Worm (Caenorhabditis elegans) whole organism, L1 larva: Measurements from ENCODE around the gene papl-1.
A peak's percentile ranks its signal among the peaks of the same experiment; 100 is the strongest.

Experiments used
- C04F5.9 ChIP-seq: sonication (generic microtip); optimal IDR thresholded peaks from 2 replicates; lab custom pipeline; 2016; ENCODE audit warnings: missing genetic modification characterization, missing compliant biosample characterization
- C34B4.2 ChIP-seq: sonication (generic microtip); optimal IDR thresholded peaks from 2 replicates; lab custom pipeline; 2017; ENCODE audit warnings: mild to moderate bottlenecking, missing genetic modification characterization, missing compliant biosample characterization
- F16B12.6 ChIP-seq: fragments of 150-350 bp; optimal IDR thresholded peaks from 2 replicates; lab custom pipeline; 2014; ENCODE audit warnings: missing biosample characterization, missing genetic modification characterization
- aly-2 ChIP-seq: fragments of 150-350 bp; optimal IDR thresholded peaks from 2 replicates; lab custom pipeline; 2014; ENCODE audit warnings: missing biosample characterization, missing genetic modification characterization
- blmp-1 ChIP-seq: fragments of 150-350 bp; optimal IDR thresholded peaks from 2 replicates; lab custom pipeline; 2014; ENCODE audit warnings: missing biosample characterization, missing genetic modification characterization
- ceh-8 ChIP-seq: fragments of 200-800 bp; sonication (Bioruptor generic); optimal IDR thresholded peaks from 2 replicates; lab custom pipeline; 2018; ENCODE audit warnings: mild to moderate bottlenecking, missing genetic modification characterization, moderate library complexity, missing compliant biosample characterization
- ceh-90 ChIP-seq: sonication (generic microtip); optimal IDR thresholded peaks from 2 replicates; lab custom pipeline; 2016; ENCODE audit warnings: missing genetic modification characterization, missing compliant biosample characterization
- ces-1 ChIP-seq: fragments of 150-350 bp; optimal IDR thresholded peaks from 2 replicates; lab custom pipeline; 2014; ENCODE audit warnings: missing biosample characterization, missing genetic modification reagents, missing genetic modification characterization
- dpl-1 ChIP-seq, 3 experiments: fragments of 150-350 bp in 2 of 3; sonication (generic microtip) in 1 of 3; optimal IDR thresholded peaks; 2 replicates each; lab custom pipeline; 2014 to 2017; ENCODE audit warnings: missing biosample characterization in 3 of 3, missing genetic modification characterization in 3 of 3, missing genetic modification reagents in 3 of 3
- dsc-1 ChIP-seq: sonication (generic microtip); optimal IDR thresholded peaks from 2 replicates; lab custom pipeline; 2016; ENCODE audit warnings: mild to moderate bottlenecking, missing genetic modification characterization, missing compliant biosample characterization
- efl-1 ChIP-seq, 4 experiments: fragments of 150-350 bp; optimal IDR thresholded peaks in 3 of 4; peaks in 1 of 4; 1 replicate in 1 of 4; 2 replicates in 3 of 4; lab custom pipeline; 2014; ENCODE audit warnings: missing biosample characterization in 2 of 4, missing genetic modification characterization in 2 of 4, missing genetic modification reagents in 2 of 4
- efl-3 ChIP-seq: fragments of 200-800 bp; sonication (Bioruptor generic); optimal IDR thresholded peaks from 2 replicates; lab custom pipeline; 2018; ENCODE audit warnings: mild to moderate bottlenecking, missing genetic modification characterization, missing compliant biosample characterization
- fkh-8 ChIP-seq: sonication (generic microtip); optimal IDR thresholded peaks from 2 replicates; lab custom pipeline; 2016; ENCODE audit warnings: mild to moderate bottlenecking, missing genetic modification characterization, missing compliant biosample characterization
- hlh-17 ChIP-seq: fragments of 200-800 bp; sonication (Bioruptor generic); optimal IDR thresholded peaks from 2 replicates; lab custom pipeline; 2018; ENCODE audit warnings: missing genetic modification characterization, mild to moderate bottlenecking, missing compliant biosample characterization, moderate library complexity, borderline replicate concordance
- hlh-4 ChIP-seq: sonication (generic microtip); optimal IDR thresholded peaks from 2 replicates; lab custom pipeline; 2016; ENCODE audit warnings: mild to moderate bottlenecking, missing genetic modification characterization, missing compliant biosample characterization
- hpl-2 ChIP-seq: fragments of 150-350 bp; optimal IDR thresholded peaks from 2 replicates; lab custom pipeline; 2014; ENCODE audit warnings: missing biosample characterization, missing genetic modification reagents, missing genetic modification characterization
- isw-1 ChIP-seq: fragments of 200-800 bp; sonication (Bioruptor generic); IDR thresholded peaks from 2 replicates; pipeline ENCODE4 v1.3.6; 2022; ENCODE audit warnings: missing genetic modification characterization, missing compliant biosample characterization
- jun-1 ChIP-seq: fragments of 150-350 bp; optimal IDR thresholded peaks from 2 replicates; lab custom pipeline; 2014; ENCODE audit warnings: missing biosample characterization, missing genetic modification reagents, missing genetic modification characterization
- lin-13 ChIP-seq: fragments of 150-350 bp; optimal IDR thresholded peaks from 2 replicates; lab custom pipeline; 2014; ENCODE audit warnings: missing biosample characterization, missing genetic modification reagents, missing genetic modification characterization
- lin-14 ChIP-seq: fragments of 200-800 bp; sonication (Bioruptor generic); optimal IDR thresholded peaks from 2 replicates; lab custom pipeline; 2018; ENCODE audit warnings: mild to moderate bottlenecking, missing genetic modification characterization, moderate library complexity, missing compliant biosample characterization
- lin-35 ChIP-seq, 2 experiments: fragments of 150-350 bp; optimal IDR thresholded peaks; 2 replicates each; lab custom pipeline; 2014; ENCODE audit warnings: missing biosample characterization in 2 of 2, missing genetic modification characterization in 2 of 2, missing genetic modification reagents in 2 of 2
- lin-39 ChIP-seq: fragments of 150-350 bp; optimal IDR thresholded peaks from 2 replicates; lab custom pipeline; 2014; ENCODE audit warnings: missing biosample characterization, missing genetic modification reagents, missing genetic modification characterization
- mef-2 ChIP-seq: fragments of 150-350 bp; optimal IDR thresholded peaks from 2 replicates; lab custom pipeline; 2014; ENCODE audit warnings: missing biosample characterization, missing genetic modification characterization
- nhr-12 ChIP-seq: sonication (generic microtip); optimal IDR thresholded peaks from 2 replicates; lab custom pipeline; 2017; ENCODE audit warnings: missing biosample characterization, missing genetic modification characterization
- nhr-237 ChIP-seq: fragments of 150-350 bp; optimal IDR thresholded peaks from 2 replicates; lab custom pipeline; 2014; ENCODE audit warnings: missing biosample characterization, missing genetic modification characterization
- nhr-28 ChIP-seq: fragments of 150-350 bp; optimal IDR thresholded peaks from 2 replicates; lab custom pipeline; 2014; ENCODE audit warnings: missing biosample characterization, missing genetic modification characterization
- nhr-76 ChIP-seq: sonication (generic microtip); optimal IDR thresholded peaks from 2 replicates; lab custom pipeline; 2017; ENCODE audit warnings: missing biosample characterization, missing genetic modification characterization
- nhr-77 ChIP-seq: fragments of 150-350 bp; optimal IDR thresholded peaks from 2 replicates; lab custom pipeline; 2014; ENCODE audit warnings: missing biosample characterization, missing genetic modification characterization
- nhr-84 ChIP-seq: sonication (generic microtip); optimal IDR thresholded peaks from 2 replicates; lab custom pipeline; 2017; ENCODE audit warnings: missing biosample characterization, missing genetic modification characterization
- nhr-85 ChIP-seq: sonication (generic microtip); peaks from one replicate; lab custom pipeline; 2016; ENCODE audit warnings: missing genetic modification characterization, inconsistent platforms, missing compliant biosample characterization
- nhr-90 ChIP-seq: sonication (generic microtip); optimal IDR thresholded peaks from 2 replicates; lab custom pipeline; 2016; ENCODE audit warnings: mild to moderate bottlenecking, missing genetic modification characterization, missing compliant biosample characterization; ENCODE audit not compliant: poor library complexity
- pag-3 ChIP-seq: sonication (generic microtip); optimal IDR thresholded peaks from 2 replicates; lab custom pipeline; 2017; ENCODE audit warnings: missing genetic modification characterization, mild to moderate bottlenecking, missing compliant biosample characterization, antibody characterized with exemption, borderline replicate concordance; ENCODE audit not compliant: insufficient read depth
- skn-1 ChIP-seq: fragments of 150-350 bp; optimal IDR thresholded peaks from 2 replicates; lab custom pipeline; 2014; ENCODE audit warnings: missing biosample characterization, missing genetic modification characterization
- snu-23 ChIP-seq: sonication (generic microtip); optimal IDR thresholded peaks from 2 replicates; lab custom pipeline; 2016; ENCODE audit warnings: missing genetic modification characterization, missing compliant biosample characterization
- sup-37 ChIP-seq: fragments of 200-800 bp; sonication (Bioruptor generic); optimal IDR thresholded peaks from 2 replicates; lab custom pipeline; 2018; ENCODE audit warnings: mild to moderate bottlenecking, missing genetic modification characterization, missing compliant biosample characterization
- tbx-2 ChIP-seq: sonication (generic microtip); optimal IDR thresholded peaks from 2 replicates; lab custom pipeline; 2016; ENCODE audit warnings: missing genetic modification characterization, missing compliant biosample characterization
- tlp-1 ChIP-seq: fragments of 150-350 bp; optimal IDR thresholded peaks from 2 replicates; lab custom pipeline; 2014; ENCODE audit warnings: missing biosample characterization, missing genetic modification characterization
- unc-62 ChIP-seq: fragments of 150-350 bp; optimal IDR thresholded peaks from 2 replicates; lab custom pipeline; 2014; ENCODE audit warnings: missing biosample characterization, missing genetic modification reagents, missing genetic modification characterization
- unc-98 ChIP-seq: fragments of 200-800 bp; sonication (Bioruptor generic); IDR thresholded peaks from 2 replicates; pipeline ENCODE4 v1.3.6; 2022; ENCODE audit warnings: missing genetic modification characterization, missing compliant biosample characterization
- xbp-1 ChIP-seq: sonication (generic microtip); optimal IDR thresholded peaks from 2 replicates; lab custom pipeline; 2016; ENCODE audit warnings: missing genetic modification characterization, missing compliant biosample characterization
- zip-4 ChIP-seq: fragments of 200-800 bp; sonication (Bioruptor generic); optimal IDR thresholded peaks from 2 replicates; lab custom pipeline; 2018; ENCODE audit warnings: mild to moderate bottlenecking, missing genetic modification characterization, moderate library complexity, missing compliant biosample characterization
- ztf-11 ChIP-seq, 2 experiments: sonication (generic microtip); optimal IDR thresholded peaks; 2 replicates each; lab custom pipeline; 2016 to 2017; ENCODE audit warnings: missing genetic modification characterization in 2 of 2, missing biosample characterization in 1 of 2, missing compliant biosample characterization in 1 of 2
- ztf-4 ChIP-seq: fragments of 150-350 bp; optimal IDR thresholded peaks from 2 replicates; lab custom pipeline; 2014; ENCODE audit warnings: missing biosample characterization, missing genetic modification characterization

Gene papl-1

ce11 chrV:12728062-12728665 lies 31.4 kb downstream of the papl-1 start, which contains the start of the genes rpl-28 and mrpl-49 (continued):
- peak; percentile 93 for TF ChIP-seq snu-23 (GFP tag; lab: Kevin White, UChicago)
- TF ChIP-seq efl-1 (optimal IDR thresholded peaks at IDR 0.05; lab: Kevin White, UChicago) = peak; percentile 86 to 87
- TF ChIP-seq efl-1 (GFP tag; optimal IDR thresholded peaks at IDR 0.05 in 1 of 2; lab: Kevin White, UChicago) = peak; percentile 84 to 98
- peak; percentile 61 for TF ChIP-seq ceh-90 (tag; lab: Kevin White, UChicago)
- no peak for TF ChIP-seq efl-3 (GFP tag; lab: Kevin White, UChicago)
- TF ChIP-seq blmp-1 = peak; percentile 83
- peak; percentile 56 for TF ChIP-seq ceh-8 (GFP tag; lab: Kevin White, UChicago)
- peak; percentile 71 for TF ChIP-seq dsc-1
- peak; percentile 23 for TF ChIP-seq hpl-2 (GFP tag; lab: Kevin White, UChicago)
- TF ChIP-seq xbp-1 (tag; lab: Kevin White, UChicago) = peak; percentile 89
- no peak for TF ChIP-seq sup-37
- TF ChIP-seq fkh-8 = peak; percentile 94
- peak; percentile 71 for TF ChIP-seq jun-1 (tag; lab: Kevin White, UChicago)
- no peak for TF ChIP-seq hlh-17 (GFP tag; lab: Kevin White, UChicago)
- no peak for TF ChIP-seq pag-3 (tag; lab: Kevin White, UChicago)
- peak; percentile 82 for TF ChIP-seq nhr-90 (tag; lab: Kevin White, UChicago)
- TF ChIP-seq lin-13 = peak; percentile 81
- TF ChIP-seq isw-1 (GFP tag; lab: Robert Waterston, UW) = peak; percentile 87
- TF ChIP-seq hlh-4 (tag; lab: Kevin White, UChicago) = no peak
- TF ChIP-seq unc-98 (GFP tag; lab: Robert Waterston, UW) = no peak
- TF ChIP-seq tbx-2 (tag; lab: Kevin White, UChicago) = peak; percentile 83
- peak; percentile 29 for TF ChIP-seq mef-2
- TF ChIP-seq ces-1 = no peak
- no peak for TF ChIP-seq unc-62 (GFP tag; lab: Kevin White, UChicago)
- TF ChIP-seq nhr-76 (tag; lab: Kevin White, UChicago) = no peak
- no peak for TF ChIP-seq tlp-1 (tag; lab: Kevin White, UChicago)
- peak; percentile 93 for TF ChIP-seq nhr-85 (tag; lab: Kevin White, UChicago)
- peak; percentile 61 for TF ChIP-seq C04F5.9 (tag; lab: Kevin White, UChicago)
- TF ChIP-seq lin-39 (tag; lab: Kevin White, UChicago) = peak; percentile 78
- TF ChIP-seq nhr-12 (tag; lab: Kevin White, UChicago) = no peak
- peak; percentile 42 for TF ChIP-seq aly-2 (tag; lab: Kevin White, UChicago)
- peak; percentile 93 for TF ChIP-seq skn-1 (tag; lab: Kevin White, UChicago)
- peak in 1 of 2 experiments; percentile 41 for TF ChIP-seq ztf-11 (tag; optimal IDR thresholded peaks at IDR 0.05; lab: Kevin White, UChicago)

DNA sequence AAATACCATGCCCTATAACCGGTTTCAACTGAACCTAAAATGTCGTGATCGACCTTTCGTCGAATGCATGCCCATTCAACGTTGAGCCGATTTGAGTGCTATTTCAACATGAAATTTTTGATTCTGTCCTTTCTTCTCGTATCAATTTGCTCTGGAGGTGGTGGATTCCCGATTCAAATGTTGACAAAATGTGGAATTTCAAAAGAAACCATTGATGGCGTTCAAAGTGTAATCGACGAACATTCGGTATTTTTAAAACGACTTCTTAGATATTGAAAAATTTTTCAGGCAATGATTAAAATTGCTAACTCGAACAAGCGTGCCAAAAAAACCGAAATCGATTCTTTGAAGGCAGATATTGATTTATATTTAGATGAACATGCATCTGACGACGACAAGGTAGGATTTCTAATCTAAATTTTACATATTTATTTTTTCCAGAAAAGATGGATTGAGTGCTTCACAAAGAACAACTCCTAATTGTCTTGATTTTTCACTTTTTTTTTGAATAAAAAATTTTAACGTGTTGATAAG lies 32.4 kb downstream of the papl-1 start, which contains the start of gene R11D1.13:
Gene R11D1.13 (plus strand): TSS at position 51 of the 534 bp plus-strand sequence.
- TF ChIP-seq F16B12.6 (tag; lab: Kevin White, UChicago) (no peak), nhr-77 (tag; lab: Kevin White, UChicago) (no peak), blmp-1 (no peak), lin-39 (tag; lab: Kevin White, UChicago) (no peak), lin-35 (GFP tag; optimal IDR thresholded peaks at IDR 0.05; lab: Kevin White, UChicago) (no peak), jun-1 (tag; lab: Kevin White, UChicago) (no peak), C04F5.9 (tag; lab: Kevin White, UChicago) (no peak), nhr-84 (tag; lab: Kevin White, UChicago) (no peak), lin-14 (no peak), zip-4 (GFP tag; lab: Kevin White, UChicago) (no peak), nhr-28 (no peak), C34B4.2 (tag; lab: Kevin White, UChicago) (no peak), ztf-4 (tag; lab: Kevin White, UChicago) (no peak), ceh-8 (GFP tag; lab: Kevin White, UChicago) (no peak), nhr-237 (tag; lab: Kevin White, UChicago) (no peak), dpl-1 (GFP tag; optimal IDR thresholded peaks at IDR 0.05; lab: Kevin White, UChicago) (no peak), nhr-12 (tag; lab: Kevin White, UChicago) (no peak)
